Worm (Caenorhabditis elegans): Measurements from ENCODE around the gene ugt-22.

Gene ugt-22

ce11 chrIV:13689302-13689880 is 50.3 kb downstream of the ugt-22 start, which contains the start of gene T23G4.2:
Gene T23G4.2 (minus strand): TSS chrIV:13689556.
- TF ChIP-seq ceh-9 (tag; optimal IDR thresholded peaks at IDR 0.05) (no peak), unc-55 (GFP tag; optimal IDR thresholded peaks at IDR 0.05) (peak; percentile 92)

DNA sequence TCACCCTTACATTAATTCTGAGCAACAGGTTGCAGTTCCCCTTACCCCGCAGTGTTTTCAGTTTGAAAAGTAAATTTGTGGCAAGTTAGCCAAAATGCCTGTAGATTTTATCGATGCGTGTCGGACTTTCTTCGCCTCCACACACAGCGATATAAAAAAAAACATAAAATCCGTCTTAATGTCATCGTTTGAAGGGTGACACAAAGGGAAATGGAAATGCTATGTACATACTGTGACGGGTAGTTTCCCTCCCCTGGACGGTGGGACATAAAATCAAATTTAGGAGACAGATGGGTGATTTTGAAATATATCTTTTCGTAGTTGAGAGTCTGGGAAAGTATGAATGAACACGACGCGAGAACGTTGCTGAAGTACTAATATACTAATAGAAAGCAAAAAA is 53.5 kb downstream of the ugt-22 start:
- TF ChIP-seq hlh-15 (tag; optimal IDR thresholded peaks at IDR 0.05) (no peak), pqm-1 (tag; optimal IDR thresholded peaks at IDR 0.05) (no peak), ceh-19 (GFP tag; optimal IDR thresholded peaks at IDR 0.05) (no peak), unc-86 (tag; optimal IDR thresholded peaks at IDR 0.05) (no peak), nhr-11 (tag; optimal IDR thresholded peaks at IDR 0.05) (no peak), ama-1 (optimal IDR thresholded peaks at IDR 0.05) (no peak), unc-42 (tag; optimal IDR thresholded peaks at IDR 0.05) (no peak), lim-6 (tag; optimal IDR thresholded peaks at IDR 0.05) (no peak), madf-2 (tag; optimal IDR thresholded peaks at IDR 0.05) (no peak), fkh-10 (GFP tag; optimal IDR thresholded peaks at IDR 0.05) (no peak), hlh-30 (tag; optimal IDR thresholded peaks at IDR 0.05; ENCODE audit: insufficient read depth) (no peak), sox-4 (tag; optimal IDR thresholded peaks at IDR 0.05) (no peak)

- no peak for TF ChIP-seq odd-2 (tag; optimal IDR thresholded peaks at IDR 0.05)
- TF ChIP-seq zip-5 (tag; optimal IDR thresholded peaks at IDR 0.05): no peak
- TF ChIP-seq unc-55 (GFP tag; optimal IDR thresholded peaks at IDR 0.05): peak; percentile 98
- TF ChIP-seq ceh-14 (tag; optimal IDR thresholded peaks at IDR 0.05): no peak
- no peak for TF ChIP-seq ceh-48 (tag; optimal IDR thresholded peaks at IDR 0.05)
- TF ChIP-seq ceh-24 (tag; optimal IDR thresholded peaks at IDR 0.05): no peak
- TF ChIP-seq hlh-6 (tag; optimal IDR thresholded peaks at IDR 0.05): no peak
- TF ChIP-seq lim-6 (tag; optimal IDR thresholded peaks at IDR 0.05): no peak
Observed at ce11 chrIV:13693976-13694375, 54.9 kb downstream of the ugt-22 start.

Measured in whole organism, late embryonic.